Worm (Caenorhabditis elegans) whole organism, mixed stage, embryonic: ENCODE results near the gene pmp-3.

Experiments used
- nhr-12 ChIP-seq: fragments of 150-350 bp; optimal IDR thresholded peaks from 2 replicates; lab custom pipeline; 2014; ENCODE audit warnings: missing biosample characterization, missing genetic modification characterization
- snpc-4 ChIP-seq: fragments of 150-350 bp; optimal IDR thresholded peaks from 2 replicates; lab custom pipeline; 2014; ENCODE audit warnings: missing biosample characterization, missing genetic modification characterization
- sptf-1 ChIP-seq: sonication (generic microtip); optimal IDR thresholded peaks from 2 replicates; lab custom pipeline; 2017; ENCODE audit warnings: mild to moderate bottlenecking, missing genetic modification characterization, moderate library complexity, missing compliant biosample characterization
- zip-8 ChIP-seq: fragments of 150-350 bp; optimal IDR thresholded peaks from 2 replicates; lab custom pipeline; 2014; ENCODE audit warnings: missing biosample characterization, missing genetic modification characterization

- TF ChIP-seq sptf-1, result no peak
- no peak for TF ChIP-seq zip-8 (tag; lab: Kevin White, UChicago)
- TF ChIP-seq nhr-12 (tag; lab: Kevin White, UChicago), result no peak
- TF ChIP-seq snpc-4, result no peak
Observed at ce11 chrV:14680014-14680413, 33.5 kb downstream of the pmp-3 start, which contains the start of gene C47E8.3.
